Worm (Caenorhabditis elegans) whole organism, late embryonic: Measurements from ENCODE around the gene sumv-1.
A peak's percentile ranks its signal among the peaks of the same experiment; 100 is the strongest.

ENCODE experiments used
- C08G9.2 ChIP-seq: sonication (generic microtip); optimal IDR thresholded peaks from 2 replicates; lab custom pipeline; 2016; ENCODE audit warnings: mild to moderate bottlenecking, missing genetic modification characterization, moderate library complexity, missing compliant biosample characterization
- C38D4.7 ChIP-seq: fragments of 200-800 bp; sonication (Bioruptor generic); optimal IDR thresholded peaks from 2 replicates; lab custom pipeline; 2018; ENCODE audit warnings: mild to moderate bottlenecking, missing genetic modification characterization, moderate library complexity, missing compliant biosample characterization
- K09A11.1 ChIP-seq: sonication (generic microtip); optimal IDR thresholded peaks from 2 replicates; lab custom pipeline; 2017; ENCODE audit warnings: antibody characterized with exemption, mild to moderate bottlenecking, missing genetic modification characterization, missing compliant biosample characterization; ENCODE audit not compliant: insufficient read depth
- Y22D7AL.16 ChIP-seq: sonication (generic microtip); optimal IDR thresholded peaks from 2 replicates; lab custom pipeline; 2016; ENCODE audit warnings: missing genetic modification characterization, missing compliant biosample characterization
- ama-1 ChIP-seq: fragments of 150-350 bp; optimal IDR thresholded peaks from 2 replicates; lab custom pipeline; 2014
- ceh-18 ChIP-seq: sonication (generic microtip); optimal IDR thresholded peaks from 2 replicates; lab custom pipeline; 2016; ENCODE audit warnings: missing genetic modification characterization, missing compliant biosample characterization
- ceh-2 ChIP-seq: sonication (generic microtip); optimal IDR thresholded peaks from 2 replicates; lab custom pipeline; 2016; ENCODE audit warnings: missing genotype, missing genetic modification characterization, missing compliant biosample characterization
- ceh-31 ChIP-seq: sonication (generic microtip); optimal IDR thresholded peaks from 2 replicates; lab custom pipeline; 2016; ENCODE audit warnings: missing genetic modification characterization, missing compliant biosample characterization
- ceh-34 ChIP-seq: sonication (generic microtip); optimal IDR thresholded peaks from 2 replicates; lab custom pipeline; 2016; ENCODE audit warnings: mild to moderate bottlenecking, missing genetic modification characterization, missing compliant biosample characterization
- ceh-6 ChIP-seq: fragments of 200-800 bp; sonication (Bioruptor generic); optimal IDR thresholded peaks from 2 replicates; lab custom pipeline; 2018; ENCODE audit warnings: mild to moderate bottlenecking, missing genetic modification characterization, missing compliant biosample characterization
- ceh-9 ChIP-seq: sonication (generic microtip); optimal IDR thresholded peaks from 2 replicates; lab custom pipeline; 2016; ENCODE audit warnings: mild to moderate bottlenecking, missing genetic modification characterization, inconsistent platforms, missing compliant biosample characterization
- dve-1 ChIP-seq: sonication (generic microtip); optimal IDR thresholded peaks from 2 replicates; lab custom pipeline; 2017; ENCODE audit warnings: antibody characterized with exemption, mild to moderate bottlenecking, missing genetic modification characterization, missing compliant biosample characterization
- elt-2 ChIP-seq: sonication (generic microtip); optimal IDR thresholded peaks from 2 replicates; lab custom pipeline; 2016; ENCODE audit warnings: missing genetic modification reagents, missing genetic modification characterization, missing compliant biosample characterization
- elt-4 ChIP-seq: sonication (generic microtip); optimal IDR thresholded peaks from 2 replicates; lab custom pipeline; 2016; ENCODE audit warnings: missing genetic modification characterization, missing compliant biosample characterization
- eyg-1 ChIP-seq: sonication (generic microtip); optimal IDR thresholded peaks from 2 replicates; lab custom pipeline; 2016; ENCODE audit warnings: missing genotype, missing genetic modification characterization, missing compliant biosample characterization
- fax-1 ChIP-seq: sonication (generic microtip); optimal IDR thresholded peaks from 2 replicates; lab custom pipeline; 2016; ENCODE audit warnings: missing genotype, missing genetic modification characterization, missing compliant biosample characterization
- fkh-6 ChIP-seq: sonication (generic microtip); optimal IDR thresholded peaks from 2 replicates; lab custom pipeline; 2016; ENCODE audit warnings: missing genetic modification characterization, missing compliant biosample characterization
- hlh-13 ChIP-seq: fragments of 200-800 bp; sonication (Bioruptor generic); optimal IDR thresholded peaks from 2 replicates; lab custom pipeline; 2018; ENCODE audit warnings: mild to moderate bottlenecking, missing genetic modification characterization, missing compliant biosample characterization
- hlh-30 ChIP-seq: sonication (generic microtip); optimal IDR thresholded peaks from 2 replicates; lab custom pipeline; 2017; ENCODE audit warnings: antibody characterized with exemption, missing genetic modification characterization, missing compliant biosample characterization; ENCODE audit not compliant: insufficient read depth
- hlh-6 ChIP-seq: sonication (generic microtip); optimal IDR thresholded peaks from 2 replicates; lab custom pipeline; 2016; ENCODE audit warnings: missing genotype, missing genetic modification characterization, missing compliant biosample characterization
- hlh-8 ChIP-seq: sonication (generic microtip); optimal IDR thresholded peaks from 2 replicates; lab custom pipeline; 2016; ENCODE audit warnings: missing genotype, missing genetic modification characterization, missing compliant biosample characterization
- mec-3 ChIP-seq: sonication (generic microtip); optimal IDR thresholded peaks from 2 replicates; lab custom pipeline; 2016; ENCODE audit warnings: borderline replicate concordance, missing genetic modification characterization, missing compliant biosample characterization
- nfya-1 ChIP-seq: sonication (generic microtip); optimal IDR thresholded peaks from 2 replicates; lab custom pipeline; 2017; ENCODE audit warnings: missing genetic modification characterization, mild to moderate bottlenecking, missing compliant biosample characterization, antibody characterized with exemption, moderate library complexity
- nhr-11 ChIP-seq: fragments of 150-350 bp; optimal IDR thresholded peaks from 2 replicates; lab custom pipeline; 2014; ENCODE audit warnings: missing biosample characterization, missing genetic modification characterization
- nhr-232 ChIP-seq: sonication (generic microtip); optimal IDR thresholded peaks from 2 replicates; lab custom pipeline; 2016; ENCODE audit warnings: missing genetic modification characterization, missing compliant biosample characterization
- npax-4 ChIP-seq: sonication (generic microtip); optimal IDR thresholded peaks from 2 replicates; lab custom pipeline; 2016; ENCODE audit warnings: missing genetic modification characterization, missing compliant biosample characterization
- pag-3 ChIP-seq: sonication (generic microtip); optimal IDR thresholded peaks from 2 replicates; lab custom pipeline; 2016; ENCODE audit warnings: missing compliant biosample characterization, missing genetic modification characterization, borderline replicate concordance
- pha-2 ChIP-seq: sonication (generic microtip); optimal IDR thresholded peaks from 2 replicates; lab custom pipeline; 2017; ENCODE audit warnings: mild to moderate bottlenecking, missing genetic modification characterization, missing compliant biosample characterization
- pqm-1 ChIP-seq: sonication (generic microtip); optimal IDR thresholded peaks from 2 replicates; lab custom pipeline; 2016; ENCODE audit warnings: missing genetic modification characterization, missing compliant biosample characterization
- pros-1 ChIP-seq: fragments of 150-350 bp; optimal IDR thresholded peaks from 2 replicates; lab custom pipeline; 2014; ENCODE audit warnings: missing biosample characterization, missing genetic modification reagents, missing genetic modification characterization
- rnt-1 ChIP-seq: sonication (generic microtip); optimal IDR thresholded peaks from 2 replicates; lab custom pipeline; 2016; ENCODE audit warnings: missing genetic modification characterization, missing compliant biosample characterization
- sox-4 ChIP-seq: sonication (generic microtip); optimal IDR thresholded peaks from 2 replicates; lab custom pipeline; 2017; ENCODE audit warnings: mild to moderate bottlenecking, missing genetic modification characterization, inconsistent platforms, missing compliant biosample characterization
- syd-9 ChIP-seq: sonication (generic microtip); optimal IDR thresholded peaks from 2 replicates; lab custom pipeline; 2016; ENCODE audit warnings: mild to moderate bottlenecking, missing genetic modification characterization, moderate library complexity, missing compliant biosample characterization
- ttx-3 ChIP-seq: sonication (generic microtip); optimal IDR thresholded peaks from 2 replicates; lab custom pipeline; 2016; ENCODE audit warnings: missing genetic modification reagents, missing genetic modification characterization, missing compliant biosample characterization
- unc-3 ChIP-seq, 2 experiments: fragments of 200-800 bp in 1 of 2; sonication (Bioruptor generic) in 1 of 2; sonication (generic microtip) in 1 of 2; conservative IDR thresholded peaks in 1 of 2; optimal IDR thresholded peaks in 1 of 2; 2 replicates each; pipeline versions ENCODE4 v1.3.6 to Lab custom; 2016 to 2022; ENCODE audit warnings: missing compliant biosample characterization in 2 of 2, missing genetic modification characterization in 2 of 2, missing genetic modification reagents in 1 of 2
- unc-42 ChIP-seq: sonication (generic microtip); optimal IDR thresholded peaks from 2 replicates; lab custom pipeline; 2016; ENCODE audit warnings: missing genotype, missing genetic modification characterization, missing compliant biosample characterization

The sumv-1 gene

ce11 chrIII:5218687-5219086, 35.3 kb downstream of the sumv-1 start, which contains the start of gene ZC155.2:
Gene ZC155.2 (plus strand): TSS chrIII:5218987.
- TF ChIP-seq unc-3 (GFP tag; conservative IDR thresholded peaks at IDR 0.05; lab: Robert Waterston, UW) = no peak
- peak; percentile 33 for TF ChIP-seq unc-3 (tag; optimal IDR thresholded peaks at IDR 0.05; lab: Kevin White, UChicago)
- no peak for TF ChIP-seq ceh-6 (GFP tag; lab: Kevin White, UChicago)
- TF ChIP-seq npax-4 (tag; lab: Kevin White, UChicago) = no peak
- no peak for TF ChIP-seq hlh-8

- no peak for TF ChIP-seq ceh-9 (tag; lab: Kevin White, UChicago)
- TF ChIP-seq hlh-30 (tag; lab: Kevin White, UChicago) = no peak
- TF ChIP-seq ceh-18 (tag; lab: Kevin White, UChicago) = no peak
- no peak for TF ChIP-seq fkh-6 (tag; lab: Kevin White, UChicago)
- no peak for TF ChIP-seq pha-2
- TF ChIP-seq mec-3 (tag; lab: Kevin White, UChicago) = no peak
- TF ChIP-seq pag-3 = no peak
- TF ChIP-seq unc-42 (tag; lab: Kevin White, UChicago) = no peak
- no peak for TF ChIP-seq sox-4 (tag; lab: Kevin White, UChicago)
- TF ChIP-seq elt-4 (tag; lab: Kevin White, UChicago) = no peak
- no peak for TF ChIP-seq hlh-6 (tag; lab: Kevin White, UChicago)
Observed at ce11 chrIII:5217511-5217910, 36.5 kb downstream of the sumv-1 start, which contains the start of gene cutl-19. Gene cutl-19 (minus strand): TSS chrIII:5217611.

ce11 chrIII:5215375-5215774, 38.6 kb downstream of the sumv-1 start, which contains the start of gene ZC155.4:
Gene ZC155.4 (minus strand): TSS chrIII:5215475.
- no peak for TF ChIP-seq pqm-1
- TF ChIP-seq ama-1 (lab: Kevin White, UChicago) = no peak
- TF ChIP-seq hlh-13 (GFP tag; lab: Kevin White, UChicago) = no peak
- no peak for TF ChIP-seq eyg-1
- TF ChIP-seq mec-3 (tag; lab: Kevin White, UChicago) = no peak
- TF ChIP-seq ttx-3 = no peak
- no peak for TF ChIP-seq Y22D7AL.16 (tag; lab: Kevin White, UChicago)

- TF ChIP-seq npax-4 (tag; lab: Kevin White, UChicago) (no peak), ceh-34 (tag; lab: Kevin White, UChicago) (no peak), rnt-1 (tag; lab: Kevin White, UChicago) (no peak), nfya-1 (tag; lab: Kevin White, UChicago) (no peak), C08G9.2 (tag; lab: Kevin White, UChicago) (no peak), pros-1 (no peak), elt-2 (tag; lab: Kevin White, UChicago) (no peak), nhr-232 (tag; lab: Kevin White, UChicago) (no peak), syd-9 (tag; lab: Kevin White, UChicago) (no peak), nhr-11 (tag; lab: Kevin White, UChicago) (no peak), C38D4.7 (GFP tag; lab: Kevin White, UChicago) (no peak), dve-1 (tag; lab: Kevin White, UChicago) (no peak), sox-4 (tag; lab: Kevin White, UChicago) (no peak), unc-42 (tag; lab: Kevin White, UChicago) (no peak), eyg-1 (no peak), ceh-31 (no peak), ceh-2 (tag; lab: Kevin White, UChicago) (no peak), fax-1 (tag; lab: Kevin White, UChicago) (no peak), pqm-1 (no peak), K09A11.1 (tag; lab: Kevin White, UChicago) (no peak)
Observed at ce11 chrIII:5214162-5214561, 39.8 kb downstream of the sumv-1 start.
